Fruit fly (Drosophila melanogaster) ovary, adult (tissue): ENCODE results near the gene CG16854.

Source experiments
- CG17801 ChIP-seq: fragments of 200-800 bp; optimal IDR thresholded peaks from 2 replicates; lab custom pipeline; 2019; ENCODE audit warnings: missing biosample characterization, mild to moderate bottlenecking, missing genetic modification characterization, moderate library complexity; ENCODE audit not compliant: partially characterized antibody

CG16854 gene

dm6 chr2L:11053018-11053807 is 33.3 kb upstream of the CG16854 start:
- TF ChIP-seq CG17801 (GFP tag; lab: Kevin White, UChicago), result no peak

dm6 chr2L:11056791-11057332 is 29.7 kb upstream of the CG16854 start:
- no peak for TF ChIP-seq CG17801 (GFP tag; lab: Kevin White, UChicago)

DNA sequence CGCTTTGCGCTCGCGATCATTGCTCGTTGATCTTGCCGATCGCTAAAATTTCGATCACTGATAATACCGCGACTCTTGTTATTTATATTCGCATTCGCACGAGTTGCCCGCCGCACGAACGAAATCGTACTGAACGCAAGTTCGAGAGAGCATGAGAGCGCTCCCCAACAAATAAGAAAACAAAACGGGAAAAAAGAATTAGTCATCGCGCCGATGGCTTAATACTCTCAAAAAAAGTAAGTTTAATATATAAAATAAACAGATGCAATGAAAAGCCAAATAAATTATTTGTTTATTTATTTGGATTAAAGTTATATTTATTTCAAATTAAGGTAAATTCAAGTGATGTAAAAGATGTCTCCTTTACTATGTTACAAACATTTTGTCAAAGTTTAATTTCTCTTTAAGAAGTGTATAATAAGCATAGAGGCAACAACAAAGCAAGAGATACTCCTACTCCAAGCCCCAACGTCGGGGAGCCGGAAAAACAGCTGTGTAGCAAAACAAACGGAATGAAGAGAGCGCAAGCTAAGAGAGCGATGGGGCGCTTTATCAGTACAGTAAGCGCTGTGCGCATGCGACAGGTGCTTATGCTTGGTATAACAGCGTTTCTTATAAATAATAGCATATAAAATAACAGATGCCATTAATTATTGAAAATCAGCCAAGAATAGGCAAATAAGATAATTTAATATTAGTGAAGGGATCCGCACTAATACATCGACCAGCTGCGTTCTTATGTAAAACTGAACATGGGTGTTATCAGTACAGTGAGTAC is 29.0 kb upstream of the CG16854 start:
- peak; percentile 73 for TF ChIP-seq CG17801 (GFP tag; lab: Kevin White, UChicago)

dm6 chr2L:11058111-11058665 is 28.3 kb upstream of the CG16854 start:
- no peak for TF ChIP-seq CG17801 (GFP tag; lab: Kevin White, UChicago)

- no peak for TF ChIP-seq CG17801 (GFP tag; lab: Kevin White, UChicago)
These were observed 27.3 kb upstream of the CG16854 start for dm6 chr2L:11059206-11059605.

DNA sequence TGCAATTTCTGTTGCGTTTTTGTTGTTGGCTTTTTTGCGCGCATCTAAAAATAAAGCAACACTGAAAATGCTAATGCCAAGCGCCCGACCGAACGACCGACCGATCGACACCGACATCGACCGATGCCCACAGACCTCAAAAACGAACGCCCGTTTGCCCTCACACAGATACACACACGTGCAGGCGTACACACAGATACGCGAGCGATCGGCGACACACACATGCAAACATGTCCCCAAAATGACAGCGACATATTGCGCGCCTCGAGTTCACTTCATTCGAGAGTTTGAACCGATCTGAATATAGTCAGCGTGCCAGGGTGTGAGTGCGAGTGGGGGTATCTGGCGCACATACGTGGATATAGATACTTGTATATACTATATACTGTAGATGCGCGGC is 25.4 kb upstream of the CG16854 start:
- TF ChIP-seq CG17801 (GFP tag; lab: Kevin White, UChicago), result no peak

- TF ChIP-seq CG17801 (GFP tag; lab: Kevin White, UChicago), result peak; percentile 94
These were observed 21.2 kb upstream of the CG16854 start for dm6 chr2L:11065106-11065878.

dm6 chr2L:11065932-11066823 is 20.3 kb upstream of the CG16854 start:
- peak; percentile 59 for TF ChIP-seq CG17801 (GFP tag; lab: Kevin White, UChicago)

DNA sequence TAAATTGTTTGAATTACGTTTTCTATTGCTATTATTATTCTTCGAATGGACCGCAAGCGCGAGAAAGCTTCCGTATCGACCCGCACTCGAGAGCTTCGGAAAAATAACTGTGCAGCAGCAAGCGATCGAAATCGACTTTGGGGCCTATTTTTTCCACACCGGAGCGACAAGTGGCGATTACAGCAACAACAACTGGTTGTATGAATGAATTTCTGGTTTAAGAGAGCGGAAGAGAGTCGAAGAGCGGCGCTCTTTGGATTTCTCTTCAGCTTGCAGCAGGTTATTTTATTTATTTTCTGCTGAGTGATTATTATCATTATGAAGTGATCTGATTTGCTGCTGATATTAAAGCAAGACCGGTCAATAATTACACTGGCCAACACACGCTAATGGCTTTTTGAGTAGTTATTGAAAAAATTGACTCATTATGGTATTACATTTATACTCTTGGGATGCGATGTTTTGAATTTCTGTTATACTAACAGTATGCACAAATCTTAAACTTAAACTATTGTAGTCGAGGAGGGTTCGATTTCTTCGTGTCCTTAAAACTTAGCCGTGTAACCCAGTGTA is 19.5 kb upstream of the CG16854 start, which contains the start of gene Samuel:
Gene Samuel (minus strand): TSS at position 112 of the 573 bp plus-strand sequence.
- TF ChIP-seq CG17801 (GFP tag; lab: Kevin White, UChicago), result peak; percentile 54

- TF ChIP-seq CG17801 (GFP tag; lab: Kevin White, UChicago), result no peak
These were observed 18.6 kb upstream of the CG16854 start for dm6 chr2L:11067970-11068369.

dm6 chr2L:11068441-11068840 is 18.1 kb upstream of the CG16854 start:
- no peak for TF ChIP-seq CG17801 (GFP tag; lab: Kevin White, UChicago)

dm6 chr2L:11068907-11069306 is 17.6 kb upstream of the CG16854 start:
- no peak for TF ChIP-seq CG17801 (GFP tag; lab: Kevin White, UChicago)

DNA sequence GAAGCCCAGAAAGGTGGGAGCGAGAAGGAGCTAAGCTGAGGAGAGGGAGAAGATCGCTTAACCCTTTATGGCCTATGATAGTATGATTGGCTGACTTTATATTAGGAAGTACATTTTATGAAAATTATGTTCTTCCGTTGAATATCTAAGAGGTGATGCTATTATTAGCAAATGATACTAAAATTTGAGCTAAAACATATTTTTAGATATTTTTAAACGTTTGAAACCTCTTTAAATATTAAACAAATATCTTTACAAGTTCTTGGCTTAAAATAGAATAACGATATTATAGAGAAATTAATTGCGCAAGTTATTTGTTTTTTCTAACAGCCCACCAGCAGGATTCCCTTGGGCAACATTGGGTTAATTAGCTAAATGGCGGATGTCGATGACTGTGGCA is 17.0 kb upstream of the CG16854 start:
- TF ChIP-seq CG17801 (GFP tag; lab: Kevin White, UChicago), result no peak
